Worm (Caenorhabditis elegans) whole organism, young adult: ENCODE results near the gene nimk-1.

Source experiments
- B0261.1 ChIP-seq: sonication (generic microtip); optimal IDR thresholded peaks from 2 replicates; lab custom pipeline; 2016; ENCODE audit warnings: mild to moderate bottlenecking, missing genetic modification characterization, moderate library complexity, missing compliant biosample characterization
- ama-1 ChIP-seq, 3 experiments: fragments of 150-350 bp in 1 of 3; sonication (generic microtip) in 2 of 3; optimal IDR thresholded peaks; 2 replicates each; lab custom pipeline; 2014 to 2018; ENCODE audit warnings: missing biosample characterization in 2 of 3, missing genetic modification characterization in 2 of 3, missing genetic modification reagents in 2 of 3
- aptf-2 ChIP-seq: fragments of 200-800 bp; sonication (Bioruptor generic); conservative IDR thresholded peaks from 2 replicates; pipeline ENCODE4 v1.3.6; 2022; ENCODE audit warnings: missing genetic modification reagents, missing genetic modification characterization, missing compliant biosample characterization
- athp-1 ChIP-seq: sonication (generic microtip); optimal IDR thresholded peaks from 2 replicates; lab custom pipeline; 2017; ENCODE audit warnings: mild to moderate bottlenecking, missing genetic modification characterization, missing compliant biosample characterization
- efl-1 ChIP-seq: fragments of 150-350 bp; optimal IDR thresholded peaks from 2 replicates; lab custom pipeline; 2014; ENCODE audit warnings: missing biosample characterization, missing genetic modification reagents, missing genetic modification characterization
- egl-44 ChIP-seq: fragments of 200-800 bp; sonication (Bioruptor generic); IDR thresholded peaks from 2 replicates; pipeline ENCODE4 v1.3.6; 2022; ENCODE audit warnings: missing genetic modification reagents, missing genetic modification characterization, missing compliant biosample characterization
- him-1 ChIP-seq: sonication (generic microtip); optimal IDR thresholded peaks from 2 replicates; lab custom pipeline; 2016; ENCODE audit warnings: missing genotype, missing genetic modification reagents, missing genetic modification characterization, missing compliant biosample characterization
- madf-8 ChIP-seq: fragments of 200-800 bp; sonication (Bioruptor generic); conservative IDR thresholded peaks from 2 replicates; pipeline ENCODE4 v1.3.6; 2022; ENCODE audit warnings: missing genetic modification reagents, missing genetic modification characterization, missing compliant biosample characterization
- nhr-90 ChIP-seq: sonication (generic microtip); optimal IDR thresholded peaks from 2 replicates; lab custom pipeline; 2016; ENCODE audit warnings: missing genotype, mild to moderate bottlenecking, missing genetic modification characterization, missing compliant biosample characterization
- pha-4 ChIP-seq: fragments of 150-350 bp; sonication (generic microtip); optimal IDR thresholded peaks from 2 replicates; lab custom pipeline; 2014; ENCODE audit warnings: missing biosample characterization, missing genetic modification reagents, missing genetic modification characterization
- rpc-1 ChIP-seq, 2 experiments: fragments of 150-350 bp in 1 of 2; sonication (generic microtip) in 1 of 2; optimal IDR thresholded peaks; 2 replicates each; lab custom pipeline; 2014 to 2018; ENCODE audit warnings: missing biosample characterization in 1 of 2, missing genetic modification characterization in 1 of 2, missing genetic modification reagents in 1 of 2, missing genotype in 1 of 2

DNA sequence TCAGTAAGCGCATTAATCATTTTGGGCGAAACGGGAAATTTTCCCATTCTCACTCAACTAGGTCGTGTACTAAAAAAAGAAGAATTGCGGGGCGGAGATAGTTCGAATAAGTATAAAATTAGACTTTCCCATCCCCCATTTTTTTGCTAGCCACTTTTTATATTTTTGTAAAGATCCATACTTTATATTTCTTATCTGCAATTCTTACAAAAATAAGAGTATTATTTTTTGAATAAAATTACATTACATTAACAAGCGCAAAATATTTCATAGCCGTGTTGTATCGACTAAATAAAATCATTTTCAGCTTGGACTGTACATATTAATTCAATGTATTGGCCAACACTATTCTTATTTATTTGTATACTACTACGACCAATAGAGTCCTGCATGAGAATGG lies 20.0 kb downstream of the nimk-1 start, which contains the start of gene F49C5.11:
- TF ChIP-seq B0261.1 (tag; lab: Kevin White, UChicago) = no peak
- no peak for TF ChIP-seq madf-8
- TF ChIP-seq aptf-2 = no peak
- TF ChIP-seq egl-44 (GFP tag; lab: Robert Waterston, UW) = no peak
- no peak for TF ChIP-seq rpc-1 (optimal IDR thresholded peaks at IDR 0.05; lab: Kevin White, UChicago)
- TF ChIP-seq rpc-1 (tag; optimal IDR thresholded peaks at IDR 0.05; lab: Kevin White, UChicago) = no peak
- no peak for TF ChIP-seq nhr-90 (tag; lab: Kevin White, UChicago)
- no peak for TF ChIP-seq him-1 (tag; lab: Kevin White, UChicago)
- no peak for TF ChIP-seq athp-1 (tag; lab: Kevin White, UChicago)
- TF ChIP-seq efl-1 (GFP tag; lab: Kevin White, UChicago) = no peak
- TF ChIP-seq ama-1 (optimal IDR thresholded peaks at IDR 0.05; lab: Kevin White, UChicago) = no peak
- no peak for TF ChIP-seq ama-1 (GFP tag; optimal IDR thresholded peaks at IDR 0.05; lab: Kevin White, UChicago)
- no peak for TF ChIP-seq pha-4 (tag; lab: Kevin White, UChicago)
